Worm (Caenorhabditis elegans) whole organism, L4 larva: ENCODE results near the gene F46G10.1.

Experiments used
- hlh-11 ChIP-seq: fragments of 200-800 bp; sonication (Bioruptor generic); optimal IDR thresholded peaks from 2 replicates; lab custom pipeline; 2018; ENCODE audit warnings: mild to moderate bottlenecking, missing genetic modification characterization, missing compliant biosample characterization
- lin-13 ChIP-seq: fragments of 150-350 bp; optimal IDR thresholded peaks from 2 replicates; lab custom pipeline; 2014; ENCODE audit warnings: missing biosample characterization, missing genetic modification reagents, missing genetic modification characterization

- no peak for TF ChIP-seq lin-13
- TF ChIP-seq hlh-11 (tag; lab: Kevin White, UChicago): peak; percentile 33
Measured at ce11 chrX:13325039-13325438, 13.5 kb upstream of the F46G10.1 start.
